Fruit fly (Drosophila melanogaster): ENCODE data around the gene Qtzl.

Qtzl gene

dm6 chr2L:12011682-12012655 lies 16.4 kb downstream of the Qtzl start (continued):
- TF ChIP-seq CG9932 (GFP tag; IDR thresholded peaks at IDR 0.05) (no peak), CG13775 (GFP tag; optimal IDR thresholded peaks at IDR 0.05) (peak; percentile 30), CG15073 (GFP tag; optimal IDR thresholded peaks at IDR 0.05) (no peak), cato (GFP tag; optimal IDR thresholded peaks at IDR 0.05; ENCODE audit: borderline replicate concordance) (no peak), zen (tag; optimal IDR thresholded peaks at IDR 0.05) (peak; percentile 31), ftz-f1 (GFP tag; optimal IDR thresholded peaks at IDR 0.05) (peak; percentile 99), Poxn (GFP tag; IDR thresholded peaks at IDR 0.05) (no peak), emc (GFP tag; optimal IDR thresholded peaks at IDR 0.05) (peak; percentile 30), CG9797 (GFP tag; optimal IDR thresholded peaks at IDR 0.05) (peak; percentile 22), Lim3 (GFP tag; IDR thresholded peaks at IDR 0.05) (no peak), tap (tag; optimal IDR thresholded peaks at IDR 0.05) (peak; percentile 51), CG12391 (tag; optimal IDR thresholded peaks at IDR 0.05) (peak; percentile 67), ato (GFP tag; IDR thresholded peaks at IDR 0.05; ENCODE audit: partially characterized antibody) (no peak), HLH54F (GFP tag; optimal IDR thresholded peaks at IDR 0.05) (peak; percentile 81), CG1832 (GFP tag; optimal IDR thresholded peaks at IDR 0.05) (peak; percentile 44), CG17612 (GFP tag; IDR thresholded peaks at IDR 0.05) (no peak), jumu (GFP tag; optimal IDR thresholded peaks at IDR 0.05) (peak; percentile 80), stwl (tag; optimal IDR thresholded peaks at IDR 0.05) (peak; percentile 94), CG2712 (tag; optimal IDR thresholded peaks at IDR 0.05) (peak; percentile 80), vvl (GFP tag; IDR thresholded peaks at IDR 0.05) (no peak), Nf-YC (tag; optimal IDR thresholded peaks at IDR 0.05) (peak; percentile 93), CG10565 (GFP tag; optimal IDR thresholded peaks at IDR 0.05) (no peak), Hmr (GFP tag; optimal IDR thresholded peaks at IDR 0.05) (peak; percentile 92), Chrac-16 (GFP tag; optimal IDR thresholded peaks at IDR 0.05) (peak; percentile 64), CG14667 (GFP tag; IDR thresholded peaks at IDR 0.05) (no peak), Ets97D (GFP tag; optimal IDR thresholded peaks at IDR 0.05) (peak; percentile 76), CG32767 (GFP tag; IDR thresholded peaks at IDR 0.05) (no peak), CG11085 (GFP tag; IDR thresholded peaks at IDR 0.05) (no peak), sd (tag; optimal IDR thresholded peaks at IDR 0.05) (peak; percentile 100), CG3838 (GFP tag; optimal IDR thresholded peaks at IDR 0.05) (peak; percentile 46), lilli (GFP tag; optimal IDR thresholded peaks at IDR 0.05) (peak; percentile 86), chif (GFP tag; optimal IDR thresholded peaks at IDR 0.05) (peak; percentile 49 to 61), jing (GFP tag; optimal IDR thresholded peaks at IDR 0.05) (no peak), CG5953 (GFP tag; IDR thresholded peaks at IDR 0.05) (no peak), sna (GFP tag; IDR thresholded peaks at IDR 0.05; ENCODE audit: partially characterized antibody) (no peak), row (GFP tag; IDR thresholded peaks at IDR 0.05) (no peak), Hr51 (GFP tag; optimal IDR thresholded peaks at IDR 0.05) (peak; percentile 72 to 77), luna (GFP tag; optimal IDR thresholded peaks at IDR 0.05) (no peak), CG11695 (GFP tag; IDR thresholded peaks at IDR 0.05) (no peak), CG5180 (GFP tag; optimal IDR thresholded peaks at IDR 0.05) (peak; percentile 91), CG30020 (tag; optimal IDR thresholded peaks at IDR 0.05) (no peak), E2f2 (GFP tag; IDR thresholded peaks at IDR 0.05) (no peak), crp (GFP tag; optimal IDR thresholded peaks at IDR 0.05) (peak in 1 of 2 experiments; percentile 52), CG9817 (tag; optimal IDR thresholded peaks at IDR 0.05) (peak; percentile 40), CG8924 (tag; optimal IDR thresholded peaks at IDR 0.05) (peak; percentile 67), CG18011 (GFP tag; optimal IDR thresholded peaks at IDR 0.05) (peak; percentile 36), sc (optimal IDR thresholded peaks at IDR 0.05) (no peak), sc (GFP tag; optimal IDR thresholded peaks at IDR 0.05) (no peak), Sin3A (optimal IDR thresholded peaks at IDR 0.05) (peak; percentile 1)

Measured in whole organism, embryonic.